Fruit fly (Drosophila melanogaster) whole organism, adult: ENCODE measurements around the gene TTLL6B.
A peak's percentile ranks its signal among the peaks of the same experiment; 100 is the strongest.

Experiments used
- CG14711 ChIP-seq: fragments of 200-800 bp; sonication (Bioruptor generic); optimal IDR thresholded peaks from 2 replicates; lab custom pipeline; 2018; ENCODE audit warnings: missing biosample characterization, mild to moderate bottlenecking, missing genetic modification characterization, moderate library complexity
- Clk ChIP-seq: fragments of 200-800 bp; sonication (Bioruptor generic); optimal IDR thresholded peaks from 2 replicates; lab custom pipeline; 2017; ENCODE audit warnings: missing biosample characterization, missing genetic modification characterization
- Crg-1 ChIP-seq: fragments of 200-800 bp; sonication (Bioruptor generic); optimal IDR thresholded peaks from 2 replicates; lab custom pipeline; 2016; ENCODE audit warnings: missing biosample characterization, missing genetic modification characterization
- bab1 ChIP-seq: fragments of 200-800 bp; sonication (Bioruptor generic); optimal IDR thresholded peaks from 3 replicates; lab custom pipeline; 2019; ENCODE audit warnings: missing biosample characterization, mild to moderate bottlenecking, missing genetic modification characterization, moderate library complexity
- cic ChIP-seq: fragments of 200-800 bp; sonication (Bioruptor generic); optimal IDR thresholded peaks from 2 replicates; lab custom pipeline; 2017; ENCODE audit warnings: missing biosample characterization, mild to moderate bottlenecking, missing genetic modification characterization, moderate library complexity
- cnc ChIP-seq, 2 experiments: fragments of >200 bp; optimal IDR thresholded peaks; 2 replicates each; lab custom pipeline; 2017
- kay ChIP-seq: fragments of 200-800 bp; sonication (Bioruptor generic); peaks from one replicate; lab custom pipeline; 2016; ENCODE audit warnings: missing biosample characterization, missing genetic modification characterization, borderline replicate concordance
- pad ChIP-seq: fragments of 200-800 bp; sonication (Bioruptor generic); optimal IDR thresholded peaks from 3 replicates; lab custom pipeline; 2017; ENCODE audit warnings: missing biosample characterization, missing genetic modification characterization, mild to moderate bottlenecking, moderate library complexity, missing genetic modification reagents
- toe ChIP-seq: fragments of 200-800 bp; sonication (Bioruptor generic); optimal IDR thresholded peaks from 2 replicates; lab custom pipeline; 2016; ENCODE audit warnings: missing biosample characterization, missing genetic modification characterization

DNA sequence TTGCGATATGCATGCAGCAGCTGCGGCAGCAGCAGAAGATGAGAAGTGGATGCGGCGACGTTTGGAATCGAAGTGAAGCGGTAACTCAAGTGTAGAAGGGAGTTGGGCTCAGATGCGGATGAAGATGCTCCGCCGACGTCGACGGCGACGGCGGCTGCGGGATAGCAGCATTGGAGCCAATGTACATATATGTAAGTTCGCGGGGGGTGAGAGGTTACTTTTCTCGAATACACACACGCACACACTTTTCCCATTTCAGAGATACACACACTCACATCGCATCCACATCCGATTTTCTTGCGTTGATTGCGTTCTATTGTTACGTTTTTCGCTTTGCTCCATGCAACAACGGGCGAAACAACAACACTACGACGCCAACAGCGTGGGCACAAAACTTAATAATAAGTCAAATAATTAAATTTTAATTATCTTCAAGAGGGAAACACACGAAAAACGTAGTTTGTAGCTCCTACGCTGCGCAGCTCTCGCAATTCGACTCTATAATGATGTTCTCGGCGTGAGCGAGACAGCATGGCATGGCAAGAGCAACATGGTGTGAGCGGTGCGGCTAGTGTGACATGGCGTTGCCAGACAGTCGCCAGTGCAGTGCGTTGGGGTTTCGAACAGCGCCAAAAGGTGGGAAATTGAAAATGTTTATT, 5.9 kb downstream of the TTLL6B start, which contains the start of gene CG18766:
- TF ChIP-seq Crg-1: no peak
- TF ChIP-seq CG14711: no peak
- no peak for TF ChIP-seq cnc (optimal IDR thresholded peaks at IDR 0.05; lab: Kevin White, UChicago)
- TF ChIP-seq cic (GFP tag; lab: Kevin White, UChicago): peak; percentile 60
- no peak for TF ChIP-seq toe (GFP tag; lab: Kevin White, UChicago)
- TF ChIP-seq bab1 (GFP tag; lab: Kevin White, UChicago): no peak
- no peak for TF ChIP-seq Clk (GFP tag; lab: Kevin White, UChicago)
- TF ChIP-seq pad (GFP tag; lab: Kevin White, UChicago): peak; percentile 30
- TF ChIP-seq kay: no peak
